Fruit fly (Drosophila melanogaster): ENCODE results near the gene CG15812.
A peak's percentile ranks its signal among the peaks of the same experiment; 100 is the strongest.

The CG15812 gene

dm6 chr3L:3192333-3192894 is 32.6 kb downstream of the CG15812 start, which contains the start of gene CG14965 (continued):
- TF ChIP-seq CG10321 (GFP tag; IDR thresholded peaks at IDR 0.05), result no peak
- no peak for TF ChIP-seq CG6689 (GFP tag; IDR thresholded peaks at IDR 0.05)
- TF ChIP-seq CG2889 (GFP tag; IDR thresholded peaks at IDR 0.05), result no peak
- TF ChIP-seq lab (GFP tag; optimal IDR thresholded peaks at IDR 0.05), result no peak
- TF ChIP-seq wdn (GFP tag; IDR thresholded peaks at IDR 0.05), result no peak
- peak; percentile 80 for TF ChIP-seq CG2116 (GFP tag; optimal IDR thresholded peaks at IDR 0.05)
- TF ChIP-seq zen2 (GFP tag; IDR thresholded peaks at IDR 0.05; ENCODE audit: partially characterized antibody), result peak; percentile 56; the same call in 1 of the 3 replicates
- no peak for TF ChIP-seq sr (GFP tag; IDR thresholded peaks at IDR 0.05)
- no peak for TF ChIP-seq CG9932 (GFP tag; IDR thresholded peaks at IDR 0.05)
- TF ChIP-seq crol (GFP tag; IDR thresholded peaks at IDR 0.05), result no peak
- no peak for TF ChIP-seq Ssrp (tag; optimal IDR thresholded peaks at IDR 0.05)
- TF ChIP-seq CG3281 (GFP tag; optimal IDR thresholded peaks at IDR 0.05), result no peak
- no peak for TF ChIP-seq cg (GFP tag; optimal IDR thresholded peaks at IDR 0.05)
- no peak for TF ChIP-seq CG17359 (tag; optimal IDR thresholded peaks at IDR 0.05)
- TF ChIP-seq Meics (GFP tag; optimal IDR thresholded peaks at IDR 0.05), result no peak
- no peak for TF ChIP-seq CG15601 (tag; optimal IDR thresholded peaks at IDR 0.05)
- TF ChIP-seq gsb (GFP tag; IDR thresholded peaks at IDR 0.05), result no peak
- TF ChIP-seq CG17361 (GFP tag; IDR thresholded peaks at IDR 0.05), result no peak
- TF ChIP-seq CG32772 (GFP tag; IDR thresholded peaks at IDR 0.05), result no peak
- TF ChIP-seq CG17612 (GFP tag; IDR thresholded peaks at IDR 0.05), result no peak
- TF ChIP-seq Mrtf (GFP tag; IDR thresholded peaks at IDR 0.05), result no peak
- no peak for TF ChIP-seq hth (optimal IDR thresholded peaks at IDR 0.05)
- TF ChIP-seq CG7963 (GFP tag; IDR thresholded peaks at IDR 0.05; ENCODE audit: partially characterized antibody), result peak; percentile 72
- no peak for TF ChIP-seq CG13424 (tag; optimal IDR thresholded peaks at IDR 0.05)
- TF ChIP-seq Ets97D (GFP tag; optimal IDR thresholded peaks at IDR 0.05), result no peak
- TF ChIP-seq CG34376 (GFP tag; optimal IDR thresholded peaks at IDR 0.05), result no peak
- TF ChIP-seq CG31441 (GFP tag; IDR thresholded peaks at IDR 0.05), result no peak
- TF ChIP-seq Poxn (GFP tag; IDR thresholded peaks at IDR 0.05), result no peak
- no peak for TF ChIP-seq prd (optimal IDR thresholded peaks at IDR 0.05)
- TF ChIP-seq prd (GFP tag; IDR thresholded peaks at IDR 0.05), result no peak
- TF ChIP-seq H2.0 (GFP tag; IDR thresholded peaks at IDR 0.05), result no peak
- peak; percentile 99 for TF ChIP-seq CG15514 (GFP tag; optimal IDR thresholded peaks at IDR 0.05)
- no peak for TF ChIP-seq sens (GFP tag)
- TF ChIP-seq slp2 (GFP tag; optimal IDR thresholded peaks at IDR 0.05), result no peak
- no peak for TF ChIP-seq CG33557 (GFP tag; optimal IDR thresholded peaks at IDR 0.05)
- TF ChIP-seq Ets65A (GFP tag), result peak; percentile 73
- TF ChIP-seq tgo (GFP tag; IDR thresholded peaks at IDR 0.05), result no peak
- no peak for TF ChIP-seq CG11695 (GFP tag; IDR thresholded peaks at IDR 0.05)
- peak; percentile 13 for TF ChIP-seq mam (GFP tag; optimal IDR thresholded peaks at IDR 0.05)
- TF ChIP-seq CG15269 (tag; optimal IDR thresholded peaks at IDR 0.05), result no peak
- no peak for TF ChIP-seq rib (GFP tag; IDR thresholded peaks at IDR 0.05)
- TF ChIP-seq CG6791 (GFP tag; IDR thresholded peaks at IDR 0.05; ENCODE audit: partially characterized antibody), result peak; percentile 86
- TF ChIP-seq CG8924 (tag; optimal IDR thresholded peaks at IDR 0.05), result no peak
- TF ChIP-seq CrebB (tag; optimal IDR thresholded peaks at IDR 0.05), result no peak
- no peak for TF ChIP-seq CG8388 (GFP tag; optimal IDR thresholded peaks at IDR 0.05)
- TF ChIP-seq kah (GFP tag; optimal IDR thresholded peaks at IDR 0.05), result no peak
- TF ChIP-seq CG6813 (GFP tag; optimal IDR thresholded peaks at IDR 0.05), result no peak
- no peak for TF ChIP-seq TFAM (GFP tag; optimal IDR thresholded peaks at IDR 0.05)
- TF ChIP-seq CG3065 (GFP tag; optimal IDR thresholded peaks at IDR 0.05), result no peak
- TF ChIP-seq CG7786 (GFP tag; optimal IDR thresholded peaks at IDR 0.05), result no peak
- peak; percentile 89 for TF ChIP-seq Bgb (GFP tag; IDR thresholded peaks at IDR 0.05; ENCODE audit: partially characterized antibody)
- TF ChIP-seq Ptx1 (GFP tag; IDR thresholded peaks at IDR 0.05), result no peak
